Fruit fly (Drosophila melanogaster): ENCODE data around the gene CG7031.

The CG7031 gene

dm6 chr3R:22793953-22794352 is 10.1 kb upstream of the CG7031 start (continued):
- 0 out of 2 replicates have a peak, but pooled peaks have one; percentile 13 for TF ChIP-seq slbo (GFP tag; IDR thresholded peaks at IDR 0.05)
- no peak for TF ChIP-seq jumu (GFP tag; optimal IDR thresholded peaks at IDR 0.05)
- TF ChIP-seq Doc3 (GFP tag; IDR thresholded peaks at IDR 0.05; ENCODE audit: partially characterized antibody), result no peak
- TF ChIP-seq CG12299 (tag; optimal IDR thresholded peaks at IDR 0.05), result no peak
- peak; percentile 97 for TF ChIP-seq cad (GFP tag; optimal IDR thresholded peaks at IDR 0.05)
- TF ChIP-seq en (GFP tag; optimal IDR thresholded peaks at IDR 0.05), result no peak
- no peak for TF ChIP-seq bcd (GFP tag; optimal IDR thresholded peaks at IDR 0.05)
- no peak for TF ChIP-seq CG12071 (GFP tag; optimal IDR thresholded peaks at IDR 0.05)
- no peak for TF ChIP-seq CG11456 (GFP tag; IDR thresholded peaks at IDR 0.05)
- no peak for TF ChIP-seq CG17186 (GFP tag; optimal IDR thresholded peaks at IDR 0.05)
- no peak for TF ChIP-seq Doc2 (GFP tag; IDR thresholded peaks at IDR 0.05)
- no peak; the same call in 1 of the 2 replicates for TF ChIP-seq CG8765 (GFP tag; IDR thresholded peaks at IDR 0.05)
- no peak for TF ChIP-seq CG9876 (GFP tag; optimal IDR thresholded peaks at IDR 0.05)
- TF ChIP-seq CG5953 (GFP tag; IDR thresholded peaks at IDR 0.05), result no peak
- TF ChIP-seq vfl (GFP tag; optimal IDR thresholded peaks at IDR 0.05), result no peak

- no peak for TF ChIP-seq Tbp (GFP tag; optimal IDR thresholded peaks at IDR 0.05)
- TF ChIP-seq sqz (GFP tag; optimal IDR thresholded peaks at IDR 0.05), result no peak
- no peak for TF ChIP-seq lmd (GFP tag; IDR thresholded peaks at IDR 0.05)
- TF ChIP-seq NK7.1 (GFP tag; optimal IDR thresholded peaks at IDR 0.05), result no peak
- TF ChIP-seq CG12391 (tag; optimal IDR thresholded peaks at IDR 0.05), result no peak
- no peak for TF ChIP-seq ATbp (GFP tag; optimal IDR thresholded peaks at IDR 0.05)
- TF ChIP-seq p53 (GFP tag; optimal IDR thresholded peaks at IDR 0.05), result no peak
- TF ChIP-seq ewg (GFP tag; optimal IDR thresholded peaks at IDR 0.05), result no peak
- no peak for TF ChIP-seq CG3847 (GFP tag; IDR thresholded peaks at IDR 0.05)
- no peak for TF ChIP-seq bsh (GFP tag; optimal IDR thresholded peaks at IDR 0.05)
- TF ChIP-seq CG17328 (GFP tag; IDR thresholded peaks at IDR 0.05), result no peak
- no peak for TF ChIP-seq CG30020 (tag; optimal IDR thresholded peaks at IDR 0.05)
- no peak for TF ChIP-seq CG11247 (GFP tag; IDR thresholded peaks at IDR 0.05)
- TF ChIP-seq pan (optimal IDR thresholded peaks at IDR 0.05), result no peak
- no peak for TF ChIP-seq pan (GFP tag; optimal IDR thresholded peaks at IDR 0.05 in 1 of 2, IDR thresholded peaks at IDR 0.05 in 1 of 2)
- TF ChIP-seq BtbVII (GFP tag; optimal IDR thresholded peaks at IDR 0.05), result no peak
- no peak for TF ChIP-seq lilli (GFP tag; optimal IDR thresholded peaks at IDR 0.05)
- TF ChIP-seq B-H1 (GFP tag; IDR thresholded peaks at IDR 0.05), result no peak
- no peak for TF ChIP-seq CG2199 (GFP tag; IDR thresholded peaks at IDR 0.05)
- TF ChIP-seq row (GFP tag; IDR thresholded peaks at IDR 0.05), result peak; percentile 19; the same call in 1 of the 3 replicates
- TF ChIP-seq CG13775 (GFP tag; optimal IDR thresholded peaks at IDR 0.05), result peak; percentile 49
- TF ChIP-seq CG18599 (GFP tag; optimal IDR thresholded peaks at IDR 0.05), result peak; percentile 21
- TF ChIP-seq Ptx1 (GFP tag; IDR thresholded peaks at IDR 0.05), result no peak
- no peak for TF ChIP-seq schlank (tag; optimal IDR thresholded peaks at IDR 0.05)
Observed at dm6 chr3R:22807132-22807531, 3.0 kb downstream of the CG7031 start.

dm6 chr3R:22810277-22810676 is 6.2 kb downstream of the CG7031 start:
- TF ChIP-seq CG14050 (GFP tag; IDR thresholded peaks at IDR 0.05) (no peak), CTCF (GFP tag; optimal IDR thresholded peaks at IDR 0.05) (peak; percentile 41), CG17802 (tag; optimal IDR thresholded peaks at IDR 0.05) (no peak), CG34224 (GFP tag; IDR thresholded peaks at IDR 0.05; ENCODE audit: partially characterized antibody) (no peak)
